Worm (Caenorhabditis elegans): ENCODE measurements around the gene C03B1.9.
A peak's percentile ranks its signal among the peaks of the same experiment; 100 is the strongest.

C03B1.9 gene

ce11 chrX:6331409-6331808 lies 15.5 kb downstream of the C03B1.9 start, which contains the start of gene col-170:
Gene col-170, plus strand, starts transcription at chrX:6331709.
- TF ChIP-seq flh-1 (GFP tag; optimal IDR thresholded peaks at IDR 0.05) = no peak
- TF ChIP-seq lin-13 (tag; optimal IDR thresholded peaks at IDR 0.05) = no peak
- TF ChIP-seq M03D4.4 (tag; optimal IDR thresholded peaks at IDR 0.05) = no peak
- no peak for TF ChIP-seq hlh-1 (tag; optimal IDR thresholded peaks at IDR 0.05)
- no peak for TF ChIP-seq pha-4 (tag; optimal IDR thresholded peaks at IDR 0.05)
- TF ChIP-seq nhr-76 (tag; optimal IDR thresholded peaks at IDR 0.05) = no peak
- TF ChIP-seq sem-2 (GFP tag; optimal IDR thresholded peaks at IDR 0.05) = no peak
- no peak for TF ChIP-seq ceh-39 (tag; optimal IDR thresholded peaks at IDR 0.05)
- no peak for TF ChIP-seq mab-5 (tag; optimal IDR thresholded peaks at IDR 0.05)
- TF ChIP-seq elt-1 (tag; optimal IDR thresholded peaks at IDR 0.05; ENCODE audit: borderline replicate concordance, insufficient read depth) = no peak
- no peak for TF ChIP-seq ceh-83 (GFP tag; optimal IDR thresholded peaks at IDR 0.05)
- TF ChIP-seq sptf-1 (tag; optimal IDR thresholded peaks at IDR 0.05) = no peak

ce11 chrX:6328860-6329259 lies 18.1 kb downstream of the C03B1.9 start, which contains the start of gene col-169:
Gene col-169, plus strand, starts transcription at chrX:6329160.
- TF ChIP-seq zip-8 (tag; optimal IDR thresholded peaks at IDR 0.05) (peak; percentile 30), ces-1 (GFP tag; optimal IDR thresholded peaks at IDR 0.05) (no peak)

DNA sequence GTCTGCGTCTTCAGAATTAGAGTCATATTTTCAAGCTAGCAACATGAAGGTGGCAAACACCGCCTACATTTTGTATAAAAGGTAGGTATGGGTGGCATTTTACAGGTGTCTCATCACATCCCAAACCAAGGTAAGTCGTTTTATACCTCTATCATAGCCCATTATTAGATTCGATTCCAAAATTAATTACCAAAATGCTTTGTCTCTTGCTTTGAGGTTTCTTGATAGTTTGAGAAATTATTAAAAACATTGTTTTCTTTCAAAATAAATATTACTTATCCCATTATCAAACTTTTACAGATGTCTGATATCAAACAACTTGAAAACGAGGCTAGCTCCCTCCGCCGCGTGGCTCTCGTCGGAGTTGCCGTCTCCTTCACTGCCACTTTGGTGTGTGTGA lies 20.8 kb downstream of the C03B1.9 start, which contains the start of gene col-168:
Gene col-168, plus strand, starts transcription at position 301 of the 400 bp plus-strand sequence.
- TF ChIP-seq nhr-28 (tag; optimal IDR thresholded peaks at IDR 0.05) (no peak), nhr-12 (tag; optimal IDR thresholded peaks at IDR 0.05) (no peak), cnd-1 (tag; optimal IDR thresholded peaks at IDR 0.05) (no peak), M03D4.4 (tag; optimal IDR thresholded peaks at IDR 0.05) (no peak), lsy-2 (tag; optimal IDR thresholded peaks at IDR 0.05) (no peak)

DNA sequence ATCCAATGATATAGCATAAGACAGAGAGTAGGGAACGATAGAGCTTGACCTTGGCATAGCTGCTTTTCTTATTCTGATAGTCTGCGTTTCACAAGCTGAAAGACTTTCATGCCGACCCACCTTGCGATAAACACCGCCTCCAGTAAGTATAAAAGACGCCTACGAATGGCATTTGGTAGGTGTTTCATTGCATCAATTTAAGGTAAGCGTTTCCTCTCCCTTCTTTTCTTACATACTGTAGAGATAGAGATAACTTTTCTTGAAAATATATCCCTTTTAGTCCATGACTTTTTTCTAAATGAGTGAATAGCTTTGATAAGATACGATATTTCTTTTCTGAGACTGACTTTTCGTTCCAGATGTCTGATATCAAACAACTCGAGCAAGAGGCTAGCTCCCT lies 23.8 kb downstream of the C03B1.9 start, which contains the start of gene col-167:
Gene col-167, plus strand, starts transcription at position 360 of the 400 bp plus-strand sequence.
- TF ChIP-seq unc-120 (tag; optimal IDR thresholded peaks at IDR 0.05; ENCODE audit: poor library complexity, severe bottlenecking) (no peak), mls-2 (tag; optimal IDR thresholded peaks at IDR 0.05) (no peak), nhr-12 (tag; optimal IDR thresholded peaks at IDR 0.05) (no peak), ceh-39 (tag; optimal IDR thresholded peaks at IDR 0.05) (no peak), sptf-1 (tag; optimal IDR thresholded peaks at IDR 0.05) (no peak), ces-1 (GFP tag; optimal IDR thresholded peaks at IDR 0.05) (no peak), blmp-1 (tag; optimal IDR thresholded peaks at IDR 0.05) (no peak), mep-1 (tag; optimal IDR thresholded peaks at IDR 0.05) (no peak), hlh-1 (tag; optimal IDR thresholded peaks at IDR 0.05) (no peak), elt-3 (tag; optimal IDR thresholded peaks at IDR 0.05) (no peak), ceh-83 (GFP tag; optimal IDR thresholded peaks at IDR 0.05) (no peak), elt-1 (tag; optimal IDR thresholded peaks at IDR 0.05; ENCODE audit: borderline replicate concordance, insufficient read depth) (no peak), lin-32 (GFP tag; optimal IDR thresholded peaks at IDR 0.05) (no peak), zip-8 (tag; optimal IDR thresholded peaks at IDR 0.05) (no peak), ceh-43 (GFP tag; optimal IDR thresholded peaks at IDR 0.05) (no peak), ham-2 (GFP tag; optimal IDR thresholded peaks at IDR 0.05) (no peak), sem-2 (GFP tag; optimal IDR thresholded peaks at IDR 0.05) (no peak), lin-13 (tag; optimal IDR thresholded peaks at IDR 0.05) (no peak)

ce11 chrX:6321380-6321779 lies 25.5 kb downstream of the C03B1.9 start:
- TF ChIP-seq mab-5 (tag; optimal IDR thresholded peaks at IDR 0.05) = no peak
- no peak for TF ChIP-seq unc-120 (tag; optimal IDR thresholded peaks at IDR 0.05; ENCODE audit: poor library complexity, severe bottlenecking)
- TF ChIP-seq unc-62 (GFP tag; optimal IDR thresholded peaks at IDR 0.05) = no peak
- no peak for TF ChIP-seq mls-2 (tag; optimal IDR thresholded peaks at IDR 0.05)
- no peak for TF ChIP-seq pha-4 (tag; optimal IDR thresholded peaks at IDR 0.05)
- no peak for TF ChIP-seq nhr-237 (tag; optimal IDR thresholded peaks at IDR 0.05)

DNA sequence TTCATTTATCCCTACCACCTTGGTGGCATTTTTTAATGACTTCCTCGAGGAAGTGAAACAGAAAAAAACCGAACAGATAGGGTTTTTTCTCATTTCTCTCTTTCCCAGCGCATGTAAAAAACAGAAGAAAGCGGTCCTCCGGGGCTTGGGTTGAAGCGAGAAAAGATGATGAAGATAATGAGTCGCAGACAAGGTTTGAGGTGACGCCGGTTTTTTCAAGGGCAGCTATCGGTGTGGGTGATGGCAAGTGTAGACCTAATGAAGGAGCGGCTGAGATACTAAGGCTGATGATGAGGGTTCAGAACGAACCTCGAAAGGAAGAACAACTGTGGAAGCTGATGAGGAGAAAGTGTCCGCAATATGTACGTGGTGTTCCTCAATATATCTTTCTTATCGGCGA lies 26.0 kb downstream of the C03B1.9 start:
- TF ChIP-seq zip-8 (tag; optimal IDR thresholded peaks at IDR 0.05) (no peak), ceh-43 (GFP tag; optimal IDR thresholded peaks at IDR 0.05) (no peak), M03D4.4 (tag; optimal IDR thresholded peaks at IDR 0.05) (no peak), mls-2 (tag; optimal IDR thresholded peaks at IDR 0.05) (no peak), ces-1 (GFP tag; optimal IDR thresholded peaks at IDR 0.05) (no peak), unc-120 (tag; optimal IDR thresholded peaks at IDR 0.05; ENCODE audit: poor library complexity, severe bottlenecking) (no peak), nhr-12 (tag; optimal IDR thresholded peaks at IDR 0.05) (no peak), ham-2 (GFP tag; optimal IDR thresholded peaks at IDR 0.05) (no peak), unc-39 (tag; optimal IDR thresholded peaks at IDR 0.05) (no peak), flh-1 (GFP tag; optimal IDR thresholded peaks at IDR 0.05) (no peak), ceh-39 (tag; optimal IDR thresholded peaks at IDR 0.05) (no peak), snpc-4 (tag; optimal IDR thresholded peaks at IDR 0.05) (no peak)

Measured in whole organism, mixed stage, embryonic.